Worm (Caenorhabditis elegans) whole organism, mixed stage, embryonic: Measurements from ENCODE around the gene selt-1.2.

Source experiments
- cnd-1 ChIP-seq: fragments of 200-800 bp; sonication (Bioruptor generic); optimal IDR thresholded peaks from 2 replicates; lab custom pipeline; 2018; ENCODE audit warnings: mild to moderate bottlenecking, missing genetic modification characterization, missing compliant biosample characterization
- lsy-2 ChIP-seq: fragments of 150-350 bp; optimal IDR thresholded peaks from 2 replicates; lab custom pipeline; 2014; ENCODE audit warnings: missing biosample characterization, missing genetic modification characterization
- nhr-28 ChIP-seq: fragments of 150-350 bp; optimal IDR thresholded peaks from 2 replicates; lab custom pipeline; 2014; ENCODE audit warnings: missing biosample characterization, missing genetic modification characterization
- pha-4 ChIP-seq: fragments of 150-350 bp; optimal IDR thresholded peaks from 2 replicates; lab custom pipeline; 2018; ENCODE audit warnings: missing biosample characterization, missing genetic modification reagents, missing genetic modification characterization
- sptf-1 ChIP-seq: sonication (generic microtip); optimal IDR thresholded peaks from 2 replicates; lab custom pipeline; 2017; ENCODE audit warnings: mild to moderate bottlenecking, missing genetic modification characterization, moderate library complexity, missing compliant biosample characterization
- unc-39 ChIP-seq: fragments of 150-350 bp; optimal IDR thresholded peaks from 2 replicates; lab custom pipeline; 2014; ENCODE audit warnings: missing biosample characterization, missing genetic modification characterization
- unc-62 ChIP-seq: fragments of 150-350 bp; optimal IDR thresholded peaks from 2 replicates; lab custom pipeline; 2014; ENCODE audit warnings: missing biosample characterization, missing genetic modification reagents, missing genetic modification characterization

- TF ChIP-seq cnd-1 (tag; lab: Kevin White, UChicago) (no peak), pha-4 (tag; lab: Kevin White, UChicago) (no peak), sptf-1 (tag; lab: Kevin White, UChicago) (no peak), nhr-28 (tag; lab: Kevin White, UChicago) (no peak), lsy-2 (tag; lab: Kevin White, UChicago) (no peak), unc-39 (tag; lab: Kevin White, UChicago) (no peak), unc-62 (GFP tag; lab: Kevin White, UChicago) (no peak)
Observed at ce11 chrV:10709385-10709784, 37.8 kb downstream of the selt-1.2 start.
